Worm (Caenorhabditis elegans): Measurements from ENCODE around the gene F55C12.6.

Gene F55C12.6

DNA sequence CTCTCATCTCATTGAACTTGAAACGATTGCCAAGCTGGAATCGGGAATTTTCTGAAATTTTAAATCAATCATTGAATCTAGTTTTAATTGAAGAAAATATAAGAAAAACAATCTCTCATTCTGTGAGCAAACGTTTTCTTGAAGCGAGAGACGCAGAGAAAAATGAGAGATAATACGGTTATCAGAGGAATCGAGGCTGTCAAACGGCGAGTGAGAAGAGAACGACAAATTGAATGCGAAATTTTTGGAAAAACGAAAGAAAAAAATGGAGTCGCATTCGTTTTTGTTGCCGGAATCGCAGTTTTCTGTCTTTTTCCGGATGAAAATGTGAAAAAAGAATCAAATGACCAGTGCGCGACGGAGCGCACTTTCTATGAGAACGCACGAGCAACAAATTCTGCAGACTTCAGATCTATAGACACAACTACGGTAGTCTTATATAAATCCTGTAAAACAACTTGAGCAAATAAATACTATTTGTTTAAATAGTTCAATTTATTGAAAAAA lies 2.3 kb downstream of the F55C12.6 start, which contains the start of gene tex-2 (continued):
- TF ChIP-seq Y67H2A.10 (GFP tag; conservative IDR thresholded peaks at IDR 0.05) (no peak), F57A8.1 (GFP tag; optimal IDR thresholded peaks at IDR 0.05) (no peak), F52B5.7 (tag; optimal IDR thresholded peaks at IDR 0.05) (no peak), dpl-1 (GFP tag; optimal IDR thresholded peaks at IDR 0.05) (no peak), attf-6 (GFP tag; IDR thresholded peaks at IDR 0.05) (no peak), mxl-1 (tag; optimal IDR thresholded peaks at IDR 0.05) (no peak), attf-3 (GFP tag; conservative IDR thresholded peaks at IDR 0.05) (no peak), hsf-1 (GFP tag; IDR thresholded peaks at IDR 0.05) (no peak), Y56A3A.18 (GFP tag; IDR thresholded peaks at IDR 0.05) (no peak), nfya-1 (tag; optimal IDR thresholded peaks at IDR 0.05; ENCODE audit: borderline replicate concordance, insufficient read depth) (no peak), mcd-1 (GFP tag; IDR thresholded peaks at IDR 0.05) (peak; percentile 85), lin-54 (GFP tag; optimal IDR thresholded peaks at IDR 0.05) (peak; percentile 20), egrh-3 (GFP tag; IDR thresholded peaks at IDR 0.05) (no peak), B0035.1 (tag; optimal IDR thresholded peaks at IDR 0.05) (no peak), F49E8.2 (tag; optimal IDR thresholded peaks at IDR 0.05; ENCODE audit: insufficient read depth) (no peak), hmg-20 (GFP tag; IDR thresholded peaks at IDR 0.05) (no peak), mel-28 (tag; optimal IDR thresholded peaks at IDR 0.05; ENCODE audit: borderline replicate concordance) (no peak)

DNA sequence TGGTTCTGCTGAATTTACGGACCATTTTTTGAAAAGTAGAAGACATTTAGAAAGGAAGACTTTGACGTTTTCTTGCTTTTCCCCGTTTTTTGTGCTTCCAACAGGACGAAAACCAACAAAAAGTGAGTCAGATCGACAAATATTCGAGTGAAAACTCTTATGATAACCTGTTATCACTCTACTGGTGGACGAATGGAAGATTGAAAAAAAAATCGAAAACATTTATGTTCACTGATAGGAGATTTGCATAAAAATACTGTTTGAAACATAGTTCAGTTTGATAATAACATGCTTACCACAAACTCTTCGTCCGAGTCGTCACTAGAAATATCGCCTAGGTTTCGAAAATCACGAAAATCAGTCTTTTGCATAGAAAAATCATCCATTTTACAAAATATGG lies 3.5 kb downstream of the F55C12.6 start:
- TF ChIP-seq nhr-80 (tag; optimal IDR thresholded peaks at IDR 0.05), result peak; percentile 4
- no peak for TF ChIP-seq F10E7.11 (tag; optimal IDR thresholded peaks at IDR 0.05)
- no peak for TF ChIP-seq ccch-3 (GFP tag; optimal IDR thresholded peaks at IDR 0.05)
- TF ChIP-seq lin-35 (GFP tag; optimal IDR thresholded peaks at IDR 0.05), result no peak
- no peak for TF ChIP-seq Y53F4B.3 (GFP tag; IDR thresholded peaks at IDR 0.05)

DNA sequence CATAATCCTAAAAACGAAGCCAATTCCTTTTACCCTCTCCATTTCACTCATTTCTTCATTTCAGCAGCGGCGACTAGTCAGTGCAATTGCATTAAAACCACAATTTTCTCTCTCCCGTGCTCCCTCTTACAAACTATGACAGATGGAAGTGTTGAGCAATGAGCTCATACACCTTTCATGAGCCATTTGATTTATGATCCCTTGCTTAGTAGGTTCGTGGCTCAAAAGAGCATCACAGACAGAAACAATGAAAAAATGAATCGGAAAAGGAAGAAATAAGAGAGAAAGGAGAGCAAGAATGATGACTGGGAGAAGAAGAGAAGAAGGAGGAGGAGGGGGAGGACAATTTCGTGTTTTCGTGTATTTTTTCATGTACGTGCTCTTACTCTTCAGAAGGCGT lies 4.4 kb downstream of the F55C12.6 start:
- TF ChIP-seq nhr-120 (GFP tag; IDR thresholded peaks at IDR 0.05) (no peak), nhr-80 (tag; optimal IDR thresholded peaks at IDR 0.05) (peak; percentile 22)

DNA sequence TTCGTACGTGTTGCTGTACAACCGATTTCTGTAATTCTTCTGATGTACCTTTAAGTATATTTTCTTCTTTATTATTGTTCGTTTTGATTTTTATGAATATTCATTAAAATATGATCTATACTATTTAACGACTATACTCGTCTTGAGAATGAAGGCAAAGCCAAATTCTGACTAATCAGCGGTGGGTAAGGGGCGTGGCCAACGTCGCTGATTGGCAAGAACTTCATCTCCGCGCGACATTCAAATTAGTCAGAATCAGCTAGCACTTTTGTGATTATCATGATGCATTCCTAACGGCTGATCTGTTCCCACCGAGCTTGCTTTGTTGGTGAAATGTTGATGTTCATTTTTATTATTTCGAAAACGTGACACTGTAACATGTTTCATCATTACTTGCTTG lies 9.0 kb downstream of the F55C12.6 start:
- TF ChIP-seq cebp-1 (GFP tag; IDR thresholded peaks at IDR 0.05) (no peak), cebp-1 (tag; optimal IDR thresholded peaks at IDR 0.05) (peak; percentile 36), unc-130 (GFP tag; optimal IDR thresholded peaks at IDR 0.05) (no peak), tbx-9 (tag; optimal IDR thresholded peaks at IDR 0.05; ENCODE audit: borderline replicate concordance) (no peak), snpc-4 (GFP tag; optimal IDR thresholded peaks at IDR 0.05) (no peak), snpc-4 (tag; optimal IDR thresholded peaks at IDR 0.05) (peak in 1 of 4 experiments; percentile 13), K11D2.4 (GFP tag; IDR thresholded peaks at IDR 0.05) (no peak), attf-3 (GFP tag; conservative IDR thresholded peaks at IDR 0.05) (no peak), snpc-1.3 (tag; optimal IDR thresholded peaks at IDR 0.05; ENCODE audit: insufficient read depth) (no peak), Y53F4B.3 (GFP tag; IDR thresholded peaks at IDR 0.05) (no peak), nfyb-1 (GFP tag; IDR thresholded peaks at IDR 0.05) (peak; percentile 87), atf-7 (tag; optimal IDR thresholded peaks at IDR 0.05) (no peak), Y53G8AR.9 (GFP tag; conservative IDR thresholded peaks at IDR 0.05) (0 out of 2 replicates have a peak, but pooled peaks have one; percentile 45), rpc-1 (optimal IDR thresholded peaks at IDR 0.05) (no peak), rpc-1 (tag; optimal IDR thresholded peaks at IDR 0.05) (no peak)

All from whole organism, young adult.